Worm (Caenorhabditis elegans): ENCODE measurements around the gene F21D5.3.

Gene F21D5.3

ce11 chrIV:8730469-8730868 is at the start of gene F21D5.3:
F21D5.3 (plus strand) TSS chrIV:8730815.
- TF ChIP-seq F13C5.2 (tag; optimal IDR thresholded peaks at IDR 0.05) = no peak
- TF ChIP-seq scrt-1 (GFP tag; IDR thresholded peaks at IDR 0.05) = no peak
- TF ChIP-seq ets-7 (tag; optimal IDR thresholded peaks at IDR 0.05) = no peak
- no peak for TF ChIP-seq hmbx-1 (tag; optimal IDR thresholded peaks at IDR 0.05)
- no peak for TF ChIP-seq sea-1 (GFP tag; conservative IDR thresholded peaks at IDR 0.05)
- TF ChIP-seq flt-1 (GFP tag; IDR thresholded peaks at IDR 0.05) = no peak

- no peak for TF ChIP-seq ceh-13 (GFP tag; optimal IDR thresholded peaks at IDR 0.05)
- TF ChIP-seq tbx-37 (GFP tag; conservative IDR thresholded peaks at IDR 0.05) = no peak
- TF ChIP-seq sea-1 (GFP tag; conservative IDR thresholded peaks at IDR 0.05) = no peak
- no peak for TF ChIP-seq scrt-1 (GFP tag; IDR thresholded peaks at IDR 0.05)
- no peak for TF ChIP-seq hmg-4 (GFP tag; optimal IDR thresholded peaks at IDR 0.05)
- no peak for TF ChIP-seq pes-1 (GFP tag; IDR thresholded peaks at IDR 0.05)
- TF ChIP-seq tbx-11 (GFP tag; IDR thresholded peaks at IDR 0.05) = no peak
- TF ChIP-seq hmbx-1 (tag; optimal IDR thresholded peaks at IDR 0.05) = no peak
- TF ChIP-seq F13C5.2 (tag; optimal IDR thresholded peaks at IDR 0.05) = no peak
- no peak for TF ChIP-seq aly-1 (tag; optimal IDR thresholded peaks at IDR 0.05)
- no peak for TF ChIP-seq ceh-36 (tag; optimal IDR thresholded peaks at IDR 0.05)
- TF ChIP-seq ets-7 (tag; optimal IDR thresholded peaks at IDR 0.05) = no peak
- TF ChIP-seq flt-1 (GFP tag; IDR thresholded peaks at IDR 0.05) = no peak
These were observed 44.1 kb upstream of the F21D5.3 start, which contains the start of gene pole-2 for ce11 chrIV:8686510-8686909. pole-2 (minus strand) TSS chrIV:8686610.

ce11 chrIV:8686966-8687365 is 43.6 kb upstream of the F21D5.3 start:
- TF ChIP-seq tbx-37 (GFP tag; conservative IDR thresholded peaks at IDR 0.05) (no peak), ceh-13 (GFP tag; optimal IDR thresholded peaks at IDR 0.05) (no peak), F13C5.2 (tag; optimal IDR thresholded peaks at IDR 0.05) (no peak), flt-1 (GFP tag; IDR thresholded peaks at IDR 0.05) (no peak), sea-1 (GFP tag; conservative IDR thresholded peaks at IDR 0.05) (no peak), pes-1 (GFP tag; IDR thresholded peaks at IDR 0.05) (no peak), ceh-36 (tag; optimal IDR thresholded peaks at IDR 0.05) (no peak), aly-1 (tag; optimal IDR thresholded peaks at IDR 0.05) (no peak), hmbx-1 (tag; optimal IDR thresholded peaks at IDR 0.05) (no peak), tbx-11 (GFP tag; IDR thresholded peaks at IDR 0.05) (no peak), hnd-1 (tag; optimal IDR thresholded peaks at IDR 0.05) (no peak), ama-1 (optimal IDR thresholded peaks at IDR 0.05) (no peak)

ce11 chrIV:8687605-8688191 is 42.9 kb upstream of the F21D5.3 start, which contains the start of gene snrp-3:
snrp-3 (minus strand) TSS chrIV:8687810.
- TF ChIP-seq F13C5.2 (tag; optimal IDR thresholded peaks at IDR 0.05) = peak; percentile 41
- no peak for TF ChIP-seq ceh-36 (tag; optimal IDR thresholded peaks at IDR 0.05)

- TF ChIP-seq hnd-1 (tag; optimal IDR thresholded peaks at IDR 0.05) = no peak
- no peak for TF ChIP-seq flt-1 (GFP tag; IDR thresholded peaks at IDR 0.05)
- no peak for TF ChIP-seq tra-4 (tag; optimal IDR thresholded peaks at IDR 0.05)
- TF ChIP-seq sea-1 (GFP tag; conservative IDR thresholded peaks at IDR 0.05) = no peak
- TF ChIP-seq scrt-1 (GFP tag; IDR thresholded peaks at IDR 0.05) = no peak
- no peak for TF ChIP-seq pes-1 (GFP tag; IDR thresholded peaks at IDR 0.05)
- no peak for TF ChIP-seq hmg-4 (GFP tag; optimal IDR thresholded peaks at IDR 0.05)
- TF ChIP-seq tbx-11 (GFP tag; IDR thresholded peaks at IDR 0.05) = no peak
- TF ChIP-seq ceh-36 (tag; optimal IDR thresholded peaks at IDR 0.05) = no peak
- no peak for TF ChIP-seq tbx-37 (GFP tag; conservative IDR thresholded peaks at IDR 0.05)
- TF ChIP-seq F13C5.2 (tag; optimal IDR thresholded peaks at IDR 0.05) = no peak
- TF ChIP-seq ama-1 (optimal IDR thresholded peaks at IDR 0.05) = no peak
- TF ChIP-seq aly-1 (tag; optimal IDR thresholded peaks at IDR 0.05) = no peak
These were observed 39.1 kb upstream of the F21D5.3 start, which contains the start of the genes hst-1 and ints-6 for ce11 chrIV:8691486-8691885. hst-1 (minus strand) TSS chrIV:8691513. ints-6 (plus strand) TSS chrIV:8691745.

- TF ChIP-seq tbx-37 (GFP tag; conservative IDR thresholded peaks at IDR 0.05) (no peak), ama-1 (optimal IDR thresholded peaks at IDR 0.05) (no peak), ets-7 (tag; optimal IDR thresholded peaks at IDR 0.05) (no peak), hnd-1 (tag; optimal IDR thresholded peaks at IDR 0.05) (no peak), tra-4 (tag; optimal IDR thresholded peaks at IDR 0.05) (no peak), F13C5.2 (tag; optimal IDR thresholded peaks at IDR 0.05) (no peak), pes-1 (GFP tag; IDR thresholded peaks at IDR 0.05) (no peak), ceh-36 (tag; optimal IDR thresholded peaks at IDR 0.05) (no peak), ceh-13 (GFP tag; optimal IDR thresholded peaks at IDR 0.05) (no peak), scrt-1 (GFP tag; IDR thresholded peaks at IDR 0.05) (no peak), B0310.2 (tag; optimal IDR thresholded peaks at IDR 0.05) (no peak), aly-1 (tag; optimal IDR thresholded peaks at IDR 0.05) (no peak), tbx-11 (GFP tag; IDR thresholded peaks at IDR 0.05) (no peak), flt-1 (GFP tag; IDR thresholded peaks at IDR 0.05) (no peak), hmg-4 (GFP tag; optimal IDR thresholded peaks at IDR 0.05) (no peak), hmbx-1 (tag; optimal IDR thresholded peaks at IDR 0.05) (no peak), sea-1 (GFP tag; conservative IDR thresholded peaks at IDR 0.05) (no peak)
These were observed 33.2 kb upstream of the F21D5.3 start, which contains the start of gene ttll-11 for ce11 chrIV:8697436-8697835. ttll-11 (plus strand) TSS chrIV:8697736.

ce11 chrIV:8705504-8705903 is 25.1 kb upstream of the F21D5.3 start, which contains the start of gene H23L24.4:
H23L24.4 (minus strand) TSS chrIV:8705604.
- TF ChIP-seq tra-4 (tag; optimal IDR thresholded peaks at IDR 0.05) (no peak), sea-1 (GFP tag; conservative IDR thresholded peaks at IDR 0.05) (no peak), F13C5.2 (tag; optimal IDR thresholded peaks at IDR 0.05) (no peak), hmbx-1 (tag; optimal IDR thresholded peaks at IDR 0.05) (no peak), ceh-13 (GFP tag; optimal IDR thresholded peaks at IDR 0.05) (no peak), flt-1 (GFP tag; IDR thresholded peaks at IDR 0.05) (no peak), hmg-4 (GFP tag; optimal IDR thresholded peaks at IDR 0.05) (no peak), ama-1 (optimal IDR thresholded peaks at IDR 0.05) (no peak), scrt-1 (GFP tag; IDR thresholded peaks at IDR 0.05) (no peak), ceh-36 (tag; optimal IDR thresholded peaks at IDR 0.05) (no peak), hnd-1 (tag; optimal IDR thresholded peaks at IDR 0.05) (no peak), B0310.2 (tag; optimal IDR thresholded peaks at IDR 0.05) (no peak), tbx-11 (GFP tag; IDR thresholded peaks at IDR 0.05) (no peak), pes-1 (GFP tag; IDR thresholded peaks at IDR 0.05) (no peak), aly-1 (tag; optimal IDR thresholded peaks at IDR 0.05) (no peak), tbx-37 (GFP tag; conservative IDR thresholded peaks at IDR 0.05) (no peak), ets-7 (tag; optimal IDR thresholded peaks at IDR 0.05) (no peak)

All from whole organism, early embryonic.